Worm (Caenorhabditis elegans) whole organism, late embryonic: ENCODE results near the gene bath-7.

Source experiments
- C08G9.2 ChIP-seq: sonication (generic microtip); optimal IDR thresholded peaks from 2 replicates; lab custom pipeline; 2016; ENCODE audit warnings: mild to moderate bottlenecking, missing genetic modification characterization, moderate library complexity, missing compliant biosample characterization
- F13H6.1 ChIP-seq: sonication (generic microtip); optimal IDR thresholded peaks from 2 replicates; lab custom pipeline; 2016; ENCODE audit warnings: missing genetic modification characterization, missing compliant biosample characterization
- K02D7.2 ChIP-seq: sonication (generic microtip); optimal IDR thresholded peaks from 2 replicates; lab custom pipeline; 2017; ENCODE audit warnings: mild to moderate bottlenecking, missing genetic modification characterization, missing compliant biosample characterization
- Y22D7AL.16 ChIP-seq: sonication (generic microtip); optimal IDR thresholded peaks from 2 replicates; lab custom pipeline; 2016; ENCODE audit warnings: missing genetic modification characterization, missing compliant biosample characterization
- ceh-14 ChIP-seq: sonication (generic microtip); optimal IDR thresholded peaks from 2 replicates; lab custom pipeline; 2016; ENCODE audit warnings: missing genotype, missing genetic modification characterization, missing compliant biosample characterization
- ceh-18 ChIP-seq: sonication (generic microtip); optimal IDR thresholded peaks from 2 replicates; lab custom pipeline; 2016; ENCODE audit warnings: missing genetic modification characterization, missing compliant biosample characterization
- ceh-2 ChIP-seq: sonication (generic microtip); optimal IDR thresholded peaks from 2 replicates; lab custom pipeline; 2016; ENCODE audit warnings: missing genotype, missing genetic modification characterization, missing compliant biosample characterization
- ceh-22 ChIP-seq: sonication (generic microtip); optimal IDR thresholded peaks from 2 replicates; lab custom pipeline; 2017; ENCODE audit warnings: missing biosample characterization, missing genetic modification characterization
- ceh-34 ChIP-seq: sonication (generic microtip); optimal IDR thresholded peaks from 2 replicates; lab custom pipeline; 2016; ENCODE audit warnings: mild to moderate bottlenecking, missing genetic modification characterization, missing compliant biosample characterization
- ceh-45 ChIP-seq: fragments of 200-800 bp; sonication (Bioruptor generic); IDR thresholded peaks from 2 replicates; pipeline ENCODE4 v1.3.6; 2022; ENCODE audit warnings: missing genetic modification reagents, missing genetic modification characterization, missing compliant biosample characterization
- ceh-48 ChIP-seq: sonication (generic microtip); optimal IDR thresholded peaks from 2 replicates; lab custom pipeline; 2016; ENCODE audit warnings: missing genetic modification characterization, inconsistent platforms, missing compliant biosample characterization
- dve-1 ChIP-seq: sonication (generic microtip); optimal IDR thresholded peaks from 2 replicates; lab custom pipeline; 2017; ENCODE audit warnings: antibody characterized with exemption, mild to moderate bottlenecking, missing genetic modification characterization, missing compliant biosample characterization
- elt-2 ChIP-seq: sonication (generic microtip); optimal IDR thresholded peaks from 2 replicates; lab custom pipeline; 2016; ENCODE audit warnings: missing genetic modification reagents, missing genetic modification characterization, missing compliant biosample characterization
- elt-4 ChIP-seq: sonication (generic microtip); optimal IDR thresholded peaks from 2 replicates; lab custom pipeline; 2016; ENCODE audit warnings: missing genetic modification characterization, missing compliant biosample characterization
- ets-4 ChIP-seq: sonication (generic microtip); optimal IDR thresholded peaks from 2 replicates; lab custom pipeline; 2016; ENCODE audit warnings: missing genetic modification characterization, missing compliant biosample characterization
- fax-1 ChIP-seq: sonication (generic microtip); optimal IDR thresholded peaks from 2 replicates; lab custom pipeline; 2016; ENCODE audit warnings: missing genotype, missing genetic modification characterization, missing compliant biosample characterization
- gmeb-2 ChIP-seq: sonication (generic microtip); optimal IDR thresholded peaks from 2 replicates; lab custom pipeline; 2016; ENCODE audit warnings: missing genetic modification characterization, inconsistent platforms, missing compliant biosample characterization
- hlh-13 ChIP-seq: fragments of 200-800 bp; sonication (Bioruptor generic); optimal IDR thresholded peaks from 2 replicates; lab custom pipeline; 2018; ENCODE audit warnings: mild to moderate bottlenecking, missing genetic modification characterization, missing compliant biosample characterization
- hlh-15 ChIP-seq: sonication (generic microtip); optimal IDR thresholded peaks from 2 replicates; lab custom pipeline; 2016; ENCODE audit warnings: missing genetic modification characterization, missing compliant biosample characterization
- lim-6 ChIP-seq: sonication (generic microtip); optimal IDR thresholded peaks from 2 replicates; lab custom pipeline; 2016; ENCODE audit warnings: missing genetic modification characterization, missing compliant biosample characterization
- lin-11 ChIP-seq: fragments of 200-800 bp; sonication (Bioruptor generic); optimal IDR thresholded peaks from 2 replicates; lab custom pipeline; 2018; ENCODE audit warnings: mild to moderate bottlenecking, missing genetic modification characterization, missing compliant biosample characterization
- madf-2 ChIP-seq: sonication (generic microtip); optimal IDR thresholded peaks from 2 replicates; lab custom pipeline; 2017; ENCODE audit warnings: missing genetic modification characterization, missing compliant biosample characterization
- nfya-1 ChIP-seq: sonication (generic microtip); optimal IDR thresholded peaks from 2 replicates; lab custom pipeline; 2017; ENCODE audit warnings: missing genetic modification characterization, mild to moderate bottlenecking, missing compliant biosample characterization, antibody characterized with exemption, moderate library complexity
- nhr-11 ChIP-seq: fragments of 150-350 bp; optimal IDR thresholded peaks from 2 replicates; lab custom pipeline; 2014; ENCODE audit warnings: missing biosample characterization, missing genetic modification characterization
- nhr-232 ChIP-seq: sonication (generic microtip); optimal IDR thresholded peaks from 2 replicates; lab custom pipeline; 2016; ENCODE audit warnings: missing genetic modification characterization, missing compliant biosample characterization
- npax-4 ChIP-seq: sonication (generic microtip); optimal IDR thresholded peaks from 2 replicates; lab custom pipeline; 2016; ENCODE audit warnings: missing genetic modification characterization, missing compliant biosample characterization
- odd-2 ChIP-seq: sonication (generic microtip); optimal IDR thresholded peaks from 2 replicates; lab custom pipeline; 2017; ENCODE audit warnings: antibody characterized with exemption, mild to moderate bottlenecking, missing genetic modification characterization, missing compliant biosample characterization
- pha-2 ChIP-seq: sonication (generic microtip); optimal IDR thresholded peaks from 2 replicates; lab custom pipeline; 2017; ENCODE audit warnings: mild to moderate bottlenecking, missing genetic modification characterization, missing compliant biosample characterization
- pha-4 ChIP-seq: fragments of 150-350 bp; optimal IDR thresholded peaks from 2 replicates; lab custom pipeline; 2018; ENCODE audit warnings: missing biosample characterization, missing genetic modification reagents, missing genetic modification characterization
- pros-1 ChIP-seq: fragments of 150-350 bp; optimal IDR thresholded peaks from 2 replicates; lab custom pipeline; 2014; ENCODE audit warnings: missing biosample characterization, missing genetic modification reagents, missing genetic modification characterization
- ref-2 ChIP-seq: sonication (generic microtip); optimal IDR thresholded peaks from 2 replicates; lab custom pipeline; 2016; ENCODE audit warnings: missing genetic modification characterization, missing compliant biosample characterization
- sdc-2 ChIP-seq: sonication (generic microtip); optimal IDR thresholded peaks from 2 replicates; lab custom pipeline; 2016; ENCODE audit warnings: missing genotype, missing genetic modification characterization, missing compliant biosample characterization
- sox-4 ChIP-seq: sonication (generic microtip); optimal IDR thresholded peaks from 2 replicates; lab custom pipeline; 2017; ENCODE audit warnings: mild to moderate bottlenecking, missing genetic modification characterization, inconsistent platforms, missing compliant biosample characterization
- tbx-7 ChIP-seq: sonication (generic microtip); optimal IDR thresholded peaks from 2 replicates; lab custom pipeline; 2016; ENCODE audit warnings: missing genotype, missing genetic modification characterization, missing compliant biosample characterization
- unc-55 ChIP-seq: sonication (generic microtip); optimal IDR thresholded peaks from 2 replicates; lab custom pipeline; 2017; ENCODE audit warnings: missing biosample characterization, missing genetic modification reagents, missing genetic modification characterization
- unc-86 ChIP-seq: sonication (generic microtip); optimal IDR thresholded peaks from 2 replicates; lab custom pipeline; 2016; ENCODE audit warnings: missing genetic modification characterization, missing compliant biosample characterization
- zip-5 ChIP-seq: sonication (generic microtip); optimal IDR thresholded peaks from 2 replicates; lab custom pipeline; 2016; ENCODE audit warnings: missing genetic modification characterization, missing compliant biosample characterization
- ztf-16 ChIP-seq: sonication (generic microtip); optimal IDR thresholded peaks from 2 replicates; lab custom pipeline; 2017; ENCODE audit warnings: missing genetic modification characterization, missing compliant biosample characterization

bath-7 gene

DNA sequence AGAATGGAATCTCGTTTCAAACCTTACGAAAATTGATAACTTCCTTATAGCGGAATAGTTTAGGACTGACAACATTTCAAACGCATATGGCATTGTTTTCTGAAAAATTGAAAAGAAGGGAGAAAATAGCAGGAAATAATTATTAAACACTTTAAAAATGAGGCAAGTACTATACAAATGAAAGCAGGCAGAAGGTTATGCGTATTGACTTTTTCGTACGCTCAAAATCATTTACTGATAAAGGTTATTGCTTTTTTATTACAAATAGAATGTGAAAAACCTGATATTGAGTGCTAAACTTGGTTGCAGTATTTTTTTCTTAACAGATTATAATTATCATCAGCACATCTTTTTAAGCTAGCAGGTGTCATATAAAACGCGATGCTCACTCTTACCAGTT is 18.7 kb upstream of the bath-7 start, which contains the start of gene ZK250.13:
Gene ZK250.13, minus strand, starts transcription at position 101 of the 400 bp plus-strand sequence.
- TF ChIP-seq dve-1 (tag; lab: Kevin White, UChicago): no peak
- no peak for TF ChIP-seq madf-2
- no peak for TF ChIP-seq pha-4
- TF ChIP-seq nhr-11: no peak
- TF ChIP-seq C08G9.2 (tag; lab: Kevin White, UChicago): no peak
- TF ChIP-seq hlh-15 (tag; lab: Kevin White, UChicago): no peak
- no peak for TF ChIP-seq pros-1 (tag; lab: Kevin White, UChicago)
- TF ChIP-seq nhr-232: no peak
- no peak for TF ChIP-seq fax-1
- TF ChIP-seq ceh-34 (tag; lab: Kevin White, UChicago): no peak
- TF ChIP-seq unc-55 (GFP tag; lab: Kevin White, UChicago): no peak
- TF ChIP-seq pha-2: no peak
- no peak for TF ChIP-seq ets-4 (tag; lab: Kevin White, UChicago)
- no peak for TF ChIP-seq lin-11 (tag; lab: Kevin White, UChicago)
- TF ChIP-seq unc-86 (tag; lab: Kevin White, UChicago): no peak
- no peak for TF ChIP-seq ztf-16
- TF ChIP-seq gmeb-2 (tag; lab: Kevin White, UChicago): no peak
- TF ChIP-seq, all 69 proteins: peak for 0

DNA sequence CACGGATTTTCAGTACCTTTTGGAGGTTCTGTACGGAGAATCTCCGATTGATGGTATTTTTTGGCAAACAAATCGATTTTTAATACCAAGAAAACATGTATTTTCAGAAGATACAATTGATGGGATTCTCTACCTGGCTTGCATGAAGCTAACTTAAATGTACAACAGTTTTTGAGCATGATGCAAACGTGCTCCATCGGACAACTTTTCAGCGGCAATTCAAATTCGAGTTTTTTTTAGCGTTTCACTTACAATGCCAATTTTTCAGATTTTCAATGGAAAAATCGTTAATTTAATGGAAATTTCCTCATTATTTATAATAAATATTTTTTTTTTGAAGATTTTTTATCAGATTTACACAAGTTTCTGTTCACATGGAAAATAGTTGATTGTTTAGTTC is 7.7 kb upstream of the bath-7 start:
- TF ChIP-seq ceh-18 (tag; lab: Kevin White, UChicago) (no peak), ceh-45 (no peak), elt-4 (no peak), hlh-13 (no peak), ceh-2 (no peak), lin-11 (tag; lab: Kevin White, UChicago) (no peak), ceh-22 (tag; lab: Kevin White, UChicago) (no peak), Y22D7AL.16 (no peak), ceh-14 (tag; lab: Kevin White, UChicago) (no peak), F13H6.1 (tag; lab: Kevin White, UChicago) (no peak), pha-4 (no peak), elt-2 (tag; lab: Kevin White, UChicago) (no peak), nhr-232 (no peak), gmeb-2 (tag; lab: Kevin White, UChicago) (no peak), nfya-1 (tag; lab: Kevin White, UChicago) (no peak), K02D7.2 (no peak)

DNA sequence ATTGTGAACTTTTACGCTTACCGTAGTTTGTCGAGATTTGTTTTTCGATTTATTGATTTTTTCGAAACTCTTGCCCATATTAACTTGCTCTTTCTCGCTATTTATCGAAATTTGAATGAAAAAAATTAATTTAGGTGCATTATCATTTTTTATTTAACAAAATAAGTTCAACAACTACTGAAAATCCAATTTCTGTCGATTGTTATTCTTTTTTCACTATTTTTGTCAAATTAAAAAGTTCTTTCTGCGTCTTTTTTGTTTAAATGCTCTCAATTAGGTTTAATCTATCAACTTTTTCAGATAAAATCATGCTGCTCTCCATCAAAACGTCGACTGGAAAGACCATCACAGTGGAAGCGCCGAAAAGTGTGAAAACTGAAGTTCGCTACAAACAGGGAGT is 5.2 kb upstream of the bath-7 start, which contains the start of gene F52C6.2:
Gene F52C6.2, plus strand, starts transcription at position 301 of the 400 bp plus-strand sequence.
- TF ChIP-seq F13H6.1 (tag; lab: Kevin White, UChicago) (no peak), sdc-2 (tag; lab: Kevin White, UChicago) (no peak)
- TF ChIP-seq, all 69 proteins: peak for 0

DNA sequence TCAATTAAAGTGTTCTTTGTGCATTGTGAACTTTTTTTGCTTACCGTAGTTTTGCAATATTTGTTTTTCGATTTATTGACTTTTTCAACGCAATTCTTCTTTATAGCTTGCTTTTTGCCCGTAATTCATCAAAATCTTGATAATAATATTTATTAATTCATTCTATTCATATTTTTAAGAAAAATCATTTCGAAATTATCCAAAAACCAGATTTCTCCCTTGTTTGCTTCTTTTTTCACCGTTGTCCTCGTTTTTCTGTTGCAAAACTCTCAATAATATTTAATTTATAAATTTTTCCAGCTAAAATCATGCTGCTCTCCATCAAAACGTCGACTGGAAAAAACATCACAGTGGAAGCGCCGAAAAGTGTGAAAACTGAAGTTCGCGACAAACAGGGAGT is 3.5 kb upstream of the bath-7 start, which contains the start of gene F52C6.3:
Gene F52C6.3, plus strand, starts transcription at position 301 of the 400 bp plus-strand sequence.
- no peak for TF ChIP-seq nhr-11
- TF ChIP-seq elt-2 (tag; lab: Kevin White, UChicago): no peak
- TF ChIP-seq C08G9.2 (tag; lab: Kevin White, UChicago): no peak
- TF ChIP-seq lim-6 (tag; lab: Kevin White, UChicago): no peak
- no peak for TF ChIP-seq ref-2 (tag; lab: Kevin White, UChicago)
- no peak for TF ChIP-seq pha-2
- TF ChIP-seq npax-4 (tag; lab: Kevin White, UChicago): no peak

DNA sequence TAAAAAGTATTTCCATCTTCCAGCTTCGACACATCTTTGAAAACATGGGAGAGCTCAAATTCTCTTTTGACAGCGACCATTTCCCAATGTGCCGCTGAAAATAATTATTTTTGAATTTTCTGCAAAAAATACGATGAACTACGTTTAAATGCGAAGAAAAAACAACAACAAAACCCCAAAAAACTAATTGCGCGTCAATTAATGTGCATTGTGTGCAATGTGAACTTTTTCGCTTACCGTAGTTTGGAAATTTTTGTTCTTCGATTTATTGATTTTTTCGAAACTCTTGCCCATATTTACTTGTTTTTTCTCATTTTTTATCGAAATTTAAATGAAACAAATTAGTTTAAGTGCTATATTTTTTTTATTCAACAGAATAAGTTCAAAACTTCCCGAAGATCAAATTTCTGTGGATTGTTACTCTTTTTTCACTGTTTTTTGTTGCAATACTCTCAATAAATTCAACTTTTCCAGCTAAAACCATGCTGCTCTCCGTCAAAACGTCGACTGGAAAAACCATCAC is 1.8 kb upstream of the bath-7 start, which contains the start of the genes bath-2 and F52C6.4:
Gene bath-2, minus strand, starts transcription at position 101 of the 523 bp plus-strand sequence.
Gene F52C6.4, plus strand, starts transcription at position 473 of the 523 bp plus-strand sequence.
- TF ChIP-seq ztf-16: no peak
- TF ChIP-seq, all 69 proteins: peak for 0

DNA sequence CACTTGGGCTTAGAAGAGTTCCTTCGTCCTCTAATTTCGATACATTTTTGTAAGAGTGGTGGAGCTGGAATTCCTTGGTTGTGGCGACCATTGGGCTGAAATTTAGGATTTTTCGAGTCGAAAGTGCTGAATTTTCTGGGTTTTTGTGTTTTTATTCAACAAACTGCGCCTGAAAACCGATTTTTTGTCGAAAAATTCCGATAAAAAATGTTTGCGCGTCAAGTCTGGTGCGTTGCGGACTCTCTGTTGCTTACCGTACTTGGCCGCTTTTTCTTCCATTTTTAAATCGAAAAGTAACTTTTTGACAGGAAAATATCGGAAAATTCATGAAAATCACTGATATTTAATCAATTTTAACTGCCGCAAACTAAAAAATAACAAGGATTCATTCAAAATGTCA is 3.1 kb downstream of the bath-7 start, which contains the start of gene bath-4:
Gene bath-4, minus strand, starts transcription at position 101 of the 400 bp plus-strand sequence.
- no peak for TF ChIP-seq F13H6.1 (tag; lab: Kevin White, UChicago)
- TF ChIP-seq pha-2: no peak
- no peak for TF ChIP-seq unc-86 (tag; lab: Kevin White, UChicago)
- TF ChIP-seq madf-2: no peak
- TF ChIP-seq ztf-16: no peak
- TF ChIP-seq sox-4 (tag; lab: Kevin White, UChicago): no peak
- no peak for TF ChIP-seq fax-1
- TF ChIP-seq elt-2 (tag; lab: Kevin White, UChicago): no peak
- no peak for TF ChIP-seq pha-4
- TF ChIP-seq ets-4 (tag; lab: Kevin White, UChicago): no peak
- no peak for TF ChIP-seq ceh-48 (tag; lab: Kevin White, UChicago)
- TF ChIP-seq odd-2: no peak
- TF ChIP-seq hlh-13: no peak
- TF ChIP-seq tbx-7 (tag; lab: Kevin White, UChicago): no peak
- no peak for TF ChIP-seq zip-5 (tag; lab: Kevin White, UChicago)
- no peak for TF ChIP-seq elt-4
